Worm (Caenorhabditis elegans) whole organism, late embryonic: ENCODE measurements around the gene rig-6.
"Not testable (repeated sequence)": the region's sequence is repeated elsewhere in the genome, so short reads cannot be mapped to it uniquely, and the experiment has no call there.

Experiments used
- ceh-30 ChIP-seq: fragments of 150-350 bp; optimal IDR thresholded peaks from 2 replicates; lab custom pipeline; 2014; ENCODE audit warnings: missing biosample characterization, missing genetic modification characterization
- ceh-31 ChIP-seq: sonication (generic microtip); optimal IDR thresholded peaks from 2 replicates; lab custom pipeline; 2016; ENCODE audit warnings: missing genetic modification characterization, missing compliant biosample characterization
- dmd-4 ChIP-seq: sonication (generic microtip); optimal IDR thresholded peaks from 2 replicates; lab custom pipeline; 2016; ENCODE audit warnings: borderline replicate concordance, missing genetic modification characterization, missing compliant biosample characterization
- elt-2 ChIP-seq: sonication (generic microtip); optimal IDR thresholded peaks from 2 replicates; lab custom pipeline; 2016; ENCODE audit warnings: missing genetic modification reagents, missing genetic modification characterization, missing compliant biosample characterization
- eyg-1 ChIP-seq: sonication (generic microtip); optimal IDR thresholded peaks from 2 replicates; lab custom pipeline; 2016; ENCODE audit warnings: missing genotype, missing genetic modification characterization, missing compliant biosample characterization
- fkh-10 ChIP-seq: fragments of 150-350 bp; optimal IDR thresholded peaks from 2 replicates; lab custom pipeline; 2014; ENCODE audit warnings: missing biosample characterization, missing genetic modification reagents, missing genetic modification characterization
- mec-3 ChIP-seq: sonication (generic microtip); optimal IDR thresholded peaks from 2 replicates; lab custom pipeline; 2016; ENCODE audit warnings: borderline replicate concordance, missing genetic modification characterization, missing compliant biosample characterization
- nfya-1 ChIP-seq: sonication (generic microtip); optimal IDR thresholded peaks from 2 replicates; lab custom pipeline; 2017; ENCODE audit warnings: missing genetic modification characterization, mild to moderate bottlenecking, missing compliant biosample characterization, antibody characterized with exemption, moderate library complexity
- pag-3 ChIP-seq: sonication (generic microtip); optimal IDR thresholded peaks from 2 replicates; lab custom pipeline; 2016; ENCODE audit warnings: missing compliant biosample characterization, missing genetic modification characterization, borderline replicate concordance
- pqm-1 ChIP-seq: sonication (generic microtip); optimal IDR thresholded peaks from 2 replicates; lab custom pipeline; 2016; ENCODE audit warnings: missing genetic modification characterization, missing compliant biosample characterization
- ref-2 ChIP-seq: sonication (generic microtip); optimal IDR thresholded peaks from 2 replicates; lab custom pipeline; 2016; ENCODE audit warnings: missing genetic modification characterization, missing compliant biosample characterization
- unc-55 ChIP-seq: sonication (generic microtip); optimal IDR thresholded peaks from 2 replicates; lab custom pipeline; 2017; ENCODE audit warnings: missing biosample characterization, missing genetic modification reagents, missing genetic modification characterization

ce11 chrII:4842143-4842658, 30.3 kb upstream of the rig-6 start, which contains the start of the genes T23B7.2 and nspd-4:
- not testable (repeated sequence) for TF ChIP-seq fkh-10; ceh-30; mec-3 (tag; lab: Kevin White, UChicago); eyg-1 (tag; lab: Kevin White, UChicago); pag-3 (tag; lab: Kevin White, UChicago); unc-55; pqm-1 (tag; lab: Kevin White, UChicago); nfya-1; elt-2 (tag; lab: Kevin White, UChicago); ceh-31 (tag; lab: Kevin White, UChicago); ref-2 (tag; lab: Kevin White, UChicago); dmd-4 (tag; lab: Kevin White, UChicago)
